Worm (Caenorhabditis elegans) whole organism, young adult: ENCODE measurements around the gene dct-15.
A peak's percentile ranks its signal among the peaks of the same experiment; 100 is the strongest.

Experiments
- B0261.1 ChIP-seq: sonication (generic microtip); optimal IDR thresholded peaks from 2 replicates; lab custom pipeline; 2016; ENCODE audit warnings: mild to moderate bottlenecking, missing genetic modification characterization, moderate library complexity, missing compliant biosample characterization
- B0336.3 ChIP-seq: fragments of 200-800 bp; sonication (Bioruptor generic); IDR thresholded peaks from 2 replicates; pipeline ENCODE4 v1.3.6; 2022; ENCODE audit warnings: missing genetic modification characterization, missing compliant biosample characterization
- F22D6.2 ChIP-seq: sonication (generic microtip); optimal IDR thresholded peaks from 2 replicates; lab custom pipeline; 2016; ENCODE audit warnings: mild to moderate bottlenecking, missing genetic modification characterization, missing compliant biosample characterization
- F23B12.7 ChIP-seq: sonication (generic microtip); optimal IDR thresholded peaks from 2 replicates; lab custom pipeline; 2017; ENCODE audit warnings: missing genetic modification characterization, mild to moderate bottlenecking, missing compliant biosample characterization, antibody characterized with exemption, moderate library complexity; ENCODE audit not compliant: insufficient read depth
- F33H1.4 ChIP-seq: fragments of 200-800 bp; sonication (Bioruptor generic); IDR thresholded peaks from 2 replicates; pipeline ENCODE4 v1.3.6; 2022; ENCODE audit warnings: missing genetic modification reagents, missing genetic modification characterization, missing compliant biosample characterization
- F39B2.1 ChIP-seq: fragments of 200-800 bp; sonication (Bioruptor generic); IDR thresholded peaks from 2 replicates; pipeline ENCODE4 v1.3.6; 2022; ENCODE audit warnings: missing genetic modification reagents, missing genetic modification characterization, missing compliant biosample characterization
- F49E8.2 ChIP-seq: sonication (generic microtip); optimal IDR thresholded peaks from 3 replicates; lab custom pipeline; 2017; ENCODE audit warnings: missing genetic modification characterization, mild to moderate bottlenecking, missing compliant biosample characterization, antibody characterized with exemption, moderate library complexity; ENCODE audit not compliant: insufficient read depth
- F57A8.1 ChIP-seq: fragments of 200-800 bp; sonication (Bioruptor generic); optimal IDR thresholded peaks from 2 replicates; lab custom pipeline; 2018; ENCODE audit warnings: mild to moderate bottlenecking, missing genetic modification characterization, moderate library complexity, missing compliant biosample characterization
- F57C9.4 ChIP-seq: sonication (generic microtip); optimal IDR thresholded peaks from 2 replicates; lab custom pipeline; 2017; ENCODE audit warnings: mild to moderate bottlenecking, missing genetic modification characterization, missing compliant biosample characterization
- K12H6.12 ChIP-seq: fragments of 200-800 bp; sonication (Bioruptor generic); optimal IDR thresholded peaks from 2 replicates; lab custom pipeline; 2018; ENCODE audit warnings: mild to moderate bottlenecking, missing genetic modification characterization, missing compliant biosample characterization
- T26A5.8 ChIP-seq: sonication (generic microtip); optimal IDR thresholded peaks from 2 replicates; lab custom pipeline; 2016; ENCODE audit warnings: missing genetic modification characterization, missing compliant biosample characterization
- Y53F4B.3 ChIP-seq: fragments of 200-800 bp; sonication (Bioruptor generic); IDR thresholded peaks from 2 replicates; pipeline ENCODE4 v1.3.6; 2022; ENCODE audit warnings: missing genetic modification reagents, missing genetic modification characterization, missing compliant biosample characterization
- Y56A3A.18 ChIP-seq: fragments of 200-800 bp; sonication (Bioruptor generic); IDR thresholded peaks from 2 replicates; pipeline ENCODE4 v1.3.6; 2022; ENCODE audit warnings: missing genetic modification reagents, missing genetic modification characterization, missing compliant biosample characterization
- aptf-3 ChIP-seq: fragments of 200-800 bp; sonication (Bioruptor generic); IDR thresholded peaks from 2 replicates; pipeline ENCODE4 v1.3.6; 2022; ENCODE audit warnings: missing genetic modification characterization, missing compliant biosample characterization
- attf-3 ChIP-seq: fragments of 200-800 bp; sonication (Bioruptor generic); conservative IDR thresholded peaks from 2 replicates; pipeline ENCODE4 v1.3.6; 2022; ENCODE audit warnings: missing genetic modification reagents, missing genetic modification characterization, missing compliant biosample characterization
- bed-2 ChIP-seq: fragments of 200-800 bp; sonication (Bioruptor generic); IDR thresholded peaks from 2 replicates; pipeline ENCODE4 v1.3.6; 2022; ENCODE audit warnings: missing genetic modification reagents, missing genetic modification characterization, missing compliant biosample characterization
- ccch-3 ChIP-seq: fragments of 200-800 bp; sonication (Bioruptor generic); optimal IDR thresholded peaks from 2 replicates; lab custom pipeline; 2018; ENCODE audit warnings: mild to moderate bottlenecking, missing genetic modification characterization, missing compliant biosample characterization
- cebp-1 ChIP-seq, 2 experiments: fragments of 200-800 bp in 1 of 2; sonication (Bioruptor generic) in 1 of 2; sonication (generic microtip) in 1 of 2; IDR thresholded peaks in 1 of 2; optimal IDR thresholded peaks in 1 of 2; 2 replicates each; pipeline versions ENCODE4 v1.3.6 to Lab custom; 2017 to 2022; ENCODE audit warnings: missing compliant biosample characterization in 2 of 2, missing genetic modification characterization in 2 of 2, mild to moderate bottlenecking in 1 of 2, missing genetic modification reagents in 1 of 2, moderate library complexity in 1 of 2
- ceh-40 ChIP-seq: fragments of 200-800 bp; sonication (Bioruptor generic); IDR thresholded peaks from 2 replicates; pipeline ENCODE4 v1.3.6; 2022; ENCODE audit warnings: missing genetic modification characterization, missing compliant biosample characterization
- dox-1 ChIP-seq: fragments of 200-800 bp; sonication (Bioruptor generic); IDR thresholded peaks from 2 replicates; pipeline ENCODE4 v1.3.6; 2022; ENCODE audit warnings: missing genetic modification reagents, missing genetic modification characterization, missing compliant biosample characterization
- egl-18 ChIP-seq: fragments of 200-800 bp; sonication (Bioruptor generic); IDR thresholded peaks from 2 replicates; pipeline ENCODE4 v1.3.6; 2022; ENCODE audit warnings: missing genetic modification reagents, missing genetic modification characterization, missing compliant biosample characterization
- hmg-1.2 ChIP-seq: fragments of 200-800 bp; sonication (Bioruptor generic); IDR thresholded peaks from 2 replicates; pipeline ENCODE4 v1.3.6; 2022; ENCODE audit warnings: missing genetic modification reagents, missing genetic modification characterization, missing compliant biosample characterization
- lag-1 ChIP-seq: fragments of 200-800 bp; sonication (Bioruptor generic); IDR thresholded peaks from 2 replicates; pipeline ENCODE4 v1.3.6; 2022; ENCODE audit warnings: missing genetic modification reagents, missing genetic modification characterization, missing compliant biosample characterization
- lin-54 ChIP-seq: fragments of 200-800 bp; sonication (Bioruptor generic); optimal IDR thresholded peaks from 2 replicates; lab custom pipeline; 2018; ENCODE audit warnings: mild to moderate bottlenecking, missing genetic modification characterization, missing compliant biosample characterization
- lsy-27 ChIP-seq: sonication (generic microtip); optimal IDR thresholded peaks from 2 replicates; lab custom pipeline; 2017; ENCODE audit warnings: missing genetic modification characterization, mild to moderate bottlenecking, missing compliant biosample characterization, antibody characterized with exemption, missing genotype, borderline replicate concordance; ENCODE audit not compliant: insufficient read depth
- madf-8 ChIP-seq: fragments of 200-800 bp; sonication (Bioruptor generic); conservative IDR thresholded peaks from 2 replicates; pipeline ENCODE4 v1.3.6; 2022; ENCODE audit warnings: missing genetic modification reagents, missing genetic modification characterization, missing compliant biosample characterization
- mel-28 ChIP-seq: sonication (generic microtip); optimal IDR thresholded peaks from 2 replicates; lab custom pipeline; 2016; ENCODE audit warnings: borderline replicate concordance, mild to moderate bottlenecking, missing genetic modification characterization, missing compliant biosample characterization
- rpc-1 ChIP-seq, 2 experiments: fragments of 150-350 bp in 1 of 2; sonication (generic microtip) in 1 of 2; optimal IDR thresholded peaks; 2 replicates each; lab custom pipeline; 2014 to 2018; ENCODE audit warnings: missing biosample characterization in 1 of 2, missing genetic modification characterization in 1 of 2, missing genetic modification reagents in 1 of 2, missing genotype in 1 of 2
- somi-1 ChIP-seq: fragments of 200-800 bp; sonication (Bioruptor generic); optimal IDR thresholded peaks from 2 replicates; lab custom pipeline; 2018; ENCODE audit warnings: mild to moderate bottlenecking, missing genetic modification characterization, missing compliant biosample characterization
- xnd-1 ChIP-seq: sonication (generic microtip); optimal IDR thresholded peaks from 2 replicates; lab custom pipeline; 2016; ENCODE audit warnings: missing genotype, missing genetic modification reagents, missing genetic modification characterization, missing compliant biosample characterization
- ztf-28 ChIP-seq: fragments of 200-800 bp; sonication (Bioruptor generic); IDR thresholded peaks from 2 replicates; pipeline ENCODE4 v1.3.6; 2022; ENCODE audit warnings: missing genetic modification reagents, missing genetic modification characterization, missing compliant biosample characterization
- ztf-6 ChIP-seq: fragments of 200-800 bp; sonication (Bioruptor generic); IDR thresholded peaks from 2 replicates; pipeline ENCODE4 v1.3.6; 2022; ENCODE audit warnings: missing genetic modification reagents, missing genetic modification characterization, missing compliant biosample characterization

Gene dct-15

DNA sequence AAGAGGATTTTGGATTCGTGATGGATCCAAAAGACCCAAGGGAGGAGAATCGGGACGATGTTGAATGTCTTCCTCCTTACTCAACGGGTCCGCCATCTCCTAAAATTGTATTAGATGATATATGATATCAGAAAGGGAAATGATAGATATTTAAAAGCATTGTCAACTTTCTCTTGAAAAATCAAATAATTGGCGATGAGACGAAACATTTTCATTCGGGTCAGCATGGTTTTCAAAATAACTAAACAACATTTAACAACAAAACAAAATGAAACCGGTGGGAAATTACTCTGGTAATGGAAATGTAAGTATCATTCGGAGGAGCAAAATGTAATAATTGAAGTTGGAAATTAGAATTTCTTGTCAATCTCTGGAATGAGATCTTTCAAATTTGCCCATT lies 14.0 kb downstream of the dct-15 start, which contains the start of gene pis-1:
TSS of gene pis-1 (minus strand) at position 101 of the 400 bp plus-strand sequence.
- no peak for TF ChIP-seq ztf-28
- TF ChIP-seq lsy-27 = no peak
- TF ChIP-seq bed-2 = no peak
- no peak for TF ChIP-seq ceh-40
- peak; percentile 8; the same call in 1 of the 2 replicates for TF ChIP-seq hmg-1.2

DNA sequence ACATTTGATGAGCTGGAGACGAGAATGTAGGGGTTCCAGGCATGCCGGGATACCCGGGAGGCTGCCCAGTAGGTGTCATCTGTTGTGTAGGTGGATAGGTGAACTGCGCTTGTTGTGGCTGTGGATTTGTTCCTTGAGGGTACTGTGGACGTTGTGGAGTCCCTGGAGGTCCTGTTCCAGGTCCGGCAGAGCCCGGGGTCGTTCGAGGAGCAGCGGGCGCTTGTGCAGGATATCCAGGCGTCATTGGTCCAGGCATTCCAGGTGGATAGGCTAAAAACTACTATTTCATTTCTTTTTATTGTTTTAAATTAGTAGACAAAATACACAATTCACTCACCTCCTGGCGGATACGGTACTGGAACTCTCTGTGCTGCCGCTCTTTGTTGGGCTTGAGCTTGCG lies 15.3 kb downstream of the dct-15 start:
- TF ChIP-seq F39B2.1 (no peak), attf-3 (no peak), egl-18 (GFP tag; lab: Robert Waterston, UW) (no peak)

DNA sequence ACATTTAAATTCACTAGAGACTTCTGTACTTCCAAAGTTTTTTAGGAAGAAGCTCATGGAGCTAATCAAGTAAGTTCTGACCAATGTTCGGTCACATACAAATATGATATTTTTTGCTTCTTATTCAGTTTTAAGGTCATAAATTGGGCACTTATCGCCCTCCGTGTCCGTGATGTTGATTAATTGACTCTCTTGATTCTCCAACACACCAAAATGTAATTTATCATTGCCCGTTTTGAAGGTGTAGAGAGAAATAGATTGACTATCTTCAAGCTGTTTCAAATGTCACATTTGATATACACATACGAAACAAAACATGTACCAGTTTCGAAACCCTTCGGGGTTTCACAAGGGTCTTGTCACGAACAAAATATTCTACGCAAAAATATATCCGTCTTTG lies 19.8 kb downstream of the dct-15 start:
- no peak for TF ChIP-seq F49E8.2
- TF ChIP-seq F23B12.7 = no peak
- no peak for TF ChIP-seq F33H1.4
- no peak for TF ChIP-seq xnd-1 (tag; lab: Kevin White, UChicago)
- TF ChIP-seq lin-54 (GFP tag; lab: Kevin White, UChicago) = no peak
- no peak for TF ChIP-seq F57C9.4
- TF ChIP-seq Y53F4B.3 (GFP tag; lab: Robert Waterston, UW) = no peak
- TF ChIP-seq T26A5.8 (tag; lab: Kevin White, UChicago) = no peak
- TF ChIP-seq ccch-3 = no peak

DNA sequence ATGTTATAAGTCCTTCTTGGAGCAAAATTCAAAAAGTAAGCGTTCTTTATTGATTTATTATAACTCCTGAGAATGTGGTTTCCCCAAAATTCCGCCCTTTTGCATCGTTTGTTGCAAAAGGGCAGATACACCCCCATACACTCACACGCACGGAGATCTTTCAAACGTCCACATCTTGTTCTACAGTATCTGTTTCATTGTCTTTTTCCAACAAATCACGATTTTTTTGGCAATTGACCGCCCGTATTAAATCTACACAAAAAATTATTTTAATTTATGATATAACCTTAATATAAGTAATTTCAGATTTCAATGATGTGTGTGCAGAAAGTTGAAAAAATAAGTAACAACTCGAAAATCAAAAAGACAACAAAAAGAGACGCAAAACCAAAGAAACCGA lies 21.0 kb downstream of the dct-15 start, which contains the start of gene T13F2.4:
TSS of gene T13F2.4 (plus strand) at position 301 of the 400 bp plus-strand sequence.
- TF ChIP-seq Y53F4B.3 (GFP tag; lab: Robert Waterston, UW) (no peak), somi-1 (GFP tag; lab: Kevin White, UChicago) (no peak), aptf-3 (GFP tag; lab: Robert Waterston, UW) (no peak), F57C9.4 (no peak), F57A8.1 (no peak), cebp-1 (GFP tag; IDR thresholded peaks at IDR 0.05; lab: Robert Waterston, UW) (no peak), cebp-1 (tag; optimal IDR thresholded peaks at IDR 0.05; lab: Kevin White, UChicago) (no peak), Y56A3A.18 (GFP tag; lab: Robert Waterston, UW) (no peak), B0261.1 (no peak), lag-1 (no peak), K12H6.12 (tag; lab: Kevin White, UChicago) (no peak), F22D6.2 (no peak), B0336.3 (GFP tag; lab: Robert Waterston, UW) (no peak), dox-1 (no peak), mel-28 (tag; lab: Kevin White, UChicago) (no peak), madf-8 (no peak)

DNA sequence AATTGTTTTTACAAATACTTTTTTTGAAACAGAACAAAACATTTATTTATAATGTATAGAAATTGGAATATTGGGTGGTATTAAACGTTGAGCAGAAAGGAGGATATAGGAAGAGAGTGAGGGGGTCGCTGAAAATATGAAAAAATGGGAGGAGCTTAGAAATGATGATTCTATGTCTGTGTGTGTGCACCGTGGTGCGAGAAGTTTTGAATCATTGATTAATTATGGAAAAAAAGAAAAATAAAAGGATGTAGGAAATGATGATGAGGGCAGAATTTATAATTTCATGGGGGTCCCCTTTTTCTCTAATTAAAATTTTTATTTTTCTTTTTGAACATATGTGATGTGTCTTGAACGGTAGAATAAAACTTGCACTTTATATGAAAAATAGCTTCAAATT lies 25.8 kb downstream of the dct-15 start, which contains the start of gene sre-4:
TSS of gene sre-4 (minus strand) at position 101 of the 400 bp plus-strand sequence.
- TF ChIP-seq rpc-1 (optimal IDR thresholded peaks at IDR 0.05; lab: Kevin White, UChicago) = no peak
- no peak for TF ChIP-seq rpc-1 (tag; optimal IDR thresholded peaks at IDR 0.05; lab: Kevin White, UChicago)
- no peak for TF ChIP-seq ztf-6 (GFP tag; lab: Robert Waterston, UW)
- no peak for TF ChIP-seq F49E8.2
- TF ChIP-seq F57A8.1 = no peak
- no peak for TF ChIP-seq lsy-27
- TF ChIP-seq, all 124 proteins: peak for 0
